Fruit fly (Drosophila melanogaster) whole organism, embryonic: ENCODE results near the gene mthl12.

Experiments used
- B-H1 ChIP-seq: fragments of 200-800 bp; sonication (Bioruptor generic); IDR thresholded peaks from 3 replicates; pipeline ENCODE4 v1.3.6; 2022; ENCODE audit warnings: missing biosample characterization, missing genetic modification characterization
- CG13287 ChIP-seq: fragments of 200-800 bp; sonication (Bioruptor generic); IDR thresholded peaks from 2 replicates; pipeline ENCODE4 v1.3.6; 2022; ENCODE audit warnings: missing biosample characterization, missing genetic modification characterization; ENCODE audit not compliant: partially characterized antibody
- CG14441 ChIP-seq: fragments of 200-800 bp; sonication (Bioruptor generic); IDR thresholded peaks from 2 replicates; pipeline ENCODE4 v1.3.6; 2022; ENCODE audit warnings: missing biosample characterization, missing genetic modification characterization
- CG14710 ChIP-seq: fragments of 200-800 bp; sonication (Bioruptor generic); optimal IDR thresholded peaks from 3 replicates; lab custom pipeline; 2019; ENCODE audit warnings: missing biosample characterization, mild to moderate bottlenecking, missing genetic modification characterization, moderate library complexity
- CG17568 ChIP-seq: fragments of 200-800 bp; sonication (Bioruptor generic); optimal IDR thresholded peaks from 2 replicates; lab custom pipeline; 2018; ENCODE audit warnings: missing biosample characterization, mild to moderate bottlenecking, missing genetic modification characterization, moderate library complexity
- CG17829 ChIP-seq: fragments of 200-800 bp; optimal IDR thresholded peaks from 2 replicates; lab custom pipeline; 2019; ENCODE audit warnings: missing biosample characterization, mild to moderate bottlenecking, missing genetic modification characterization, moderate library complexity
- CG3407 ChIP-seq: fragments of 200-800 bp; sonication (Bioruptor generic); optimal IDR thresholded peaks from 2 replicates; lab custom pipeline; 2018; ENCODE audit warnings: missing biosample characterization, mild to moderate bottlenecking, missing genetic modification characterization
- CG42726 ChIP-seq: fragments of 200-800 bp; sonication (Bioruptor generic); IDR thresholded peaks from 2 replicates; pipeline ENCODE4 v1.3.6; 2022; ENCODE audit warnings: missing biosample characterization, missing genetic modification characterization; ENCODE audit not compliant: partially characterized antibody
- CG4404 ChIP-seq: fragments of 200-800 bp; sonication (Bioruptor generic); IDR thresholded peaks from 2 replicates; pipeline ENCODE4 v1.3.6; 2022; ENCODE audit warnings: missing biosample characterization, missing genetic modification characterization
- CG6765 ChIP-seq: fragments of 200-800 bp; sonication (Bioruptor generic); optimal IDR thresholded peaks from 3 replicates; lab custom pipeline; 2017; ENCODE audit warnings: missing biosample characterization, mild to moderate bottlenecking, missing genetic modification characterization
- CG6813 ChIP-seq: fragments of 200-800 bp; sonication (Bioruptor generic); optimal IDR thresholded peaks from 2 replicates; lab custom pipeline; 2017; ENCODE audit warnings: missing biosample characterization, missing genetic modification characterization, mild to moderate bottlenecking, moderate library complexity, missing genetic modification reagents
- CG7839 ChIP-seq: fragments of 200-800 bp; sonication (Bioruptor generic); optimal IDR thresholded peaks from 3 replicates; lab custom pipeline; 2018; ENCODE audit warnings: missing biosample characterization, mild to moderate bottlenecking, missing genetic modification characterization, moderate library complexity
- CG9876 ChIP-seq: fragments of 200-800 bp; sonication (Bioruptor generic); optimal IDR thresholded peaks from 2 replicates; lab custom pipeline; 2016; ENCODE audit warnings: missing biosample characterization, missing genetic modification characterization
- Camta ChIP-seq: fragments of 200-800 bp; sonication (Bioruptor generic); optimal IDR thresholded peaks from 2 replicates; lab custom pipeline; 2016; ENCODE audit warnings: missing biosample characterization, missing genetic modification characterization
- D19A ChIP-seq: fragments of 200-800 bp; optimal IDR thresholded peaks from 3 replicates; lab custom pipeline; 2019; ENCODE audit warnings: missing biosample characterization, mild to moderate bottlenecking, missing genetic modification characterization, moderate library complexity
- Dbx ChIP-seq: fragments of 200-800 bp; sonication (Bioruptor generic); IDR thresholded peaks from 3 replicates; pipeline ENCODE4 v1.3.6; 2022; ENCODE audit warnings: missing biosample characterization, missing genetic modification characterization
- Dek ChIP-seq: fragments of 200-800 bp; sonication (Bioruptor generic); optimal IDR thresholded peaks from 3 replicates; lab custom pipeline; 2019; ENCODE audit warnings: missing biosample characterization, mild to moderate bottlenecking, missing genetic modification characterization, moderate library complexity
- Doc3 ChIP-seq: fragments of 200-800 bp; sonication (Bioruptor generic); IDR thresholded peaks from 3 replicates; pipeline ENCODE4 v1.3.6; 2022; ENCODE audit warnings: missing biosample characterization, missing genetic modification characterization; ENCODE audit not compliant: partially characterized antibody
- Dp ChIP-seq: fragments of 200-800 bp; sonication (Bioruptor generic); optimal IDR thresholded peaks from 2 replicates; lab custom pipeline; 2018; ENCODE audit warnings: missing biosample characterization, mild to moderate bottlenecking, missing genetic modification characterization, moderate library complexity
- E2f1 ChIP-seq: fragments of 200-800 bp; sonication (Bioruptor generic); IDR thresholded peaks from 2 replicates; pipeline ENCODE4 v1.3.6; 2022; ENCODE audit warnings: missing biosample characterization, missing genetic modification characterization
- HLH4C ChIP-seq: fragments of 200-800 bp; sonication (Bioruptor generic); IDR thresholded peaks from 3 replicates; pipeline ENCODE4 v1.3.6; 2022; ENCODE audit warnings: missing biosample characterization, missing genetic modification characterization; ENCODE audit not compliant: partially characterized antibody
- Lim3 ChIP-seq: fragments of 200-800 bp; sonication (Bioruptor generic); IDR thresholded peaks from 2 replicates; pipeline ENCODE4 v1.3.6; 2022; ENCODE audit warnings: missing biosample characterization, missing genetic modification characterization
- NC2α ChIP-seq: fragments of 200-800 bp; sonication (Bioruptor generic); optimal IDR thresholded peaks from 2 replicates; lab custom pipeline; 2016; ENCODE audit warnings: missing biosample characterization, missing genetic modification characterization
- Nf-YA ChIP-seq: fragments of 200-800 bp; sonication (Bioruptor generic); IDR thresholded peaks from 2 replicates; pipeline ENCODE4 v1.3.6; 2022; ENCODE audit warnings: missing biosample characterization, missing genetic modification characterization
- NfI ChIP-seq: fragments of 200-800 bp; sonication (Bioruptor generic); optimal IDR thresholded peaks from 3 replicates; lab custom pipeline; 2018; ENCODE audit warnings: missing biosample characterization, mild to moderate bottlenecking, missing genetic modification characterization, moderate library complexity
- Ssrp ChIP-seq: fragments of 200-800 bp; sonication (Bioruptor generic); optimal IDR thresholded peaks from 2 replicates; lab custom pipeline; 2018; ENCODE audit warnings: missing biosample characterization, mild to moderate bottlenecking, missing genetic modification characterization, moderate library complexity
- ase ChIP-seq: fragments of 200-800 bp; sonication (Bioruptor generic); IDR thresholded peaks from 3 replicates; pipeline ENCODE4 v1.3.6; 2022; ENCODE audit warnings: missing biosample characterization, missing genetic modification characterization
- cato ChIP-seq: fragments of 200-800 bp; sonication (Bioruptor generic); optimal IDR thresholded peaks from 2 replicates; lab custom pipeline; 2016; ENCODE audit warnings: missing biosample characterization, missing genetic modification characterization, borderline replicate concordance
- crp ChIP-seq, 2 experiments: fragments of 200-800 bp; sonication (Bioruptor generic); optimal IDR thresholded peaks; 2 replicates in 1 of 2; 3 replicates in 1 of 2; lab custom pipeline; 2017; ENCODE audit warnings: missing biosample characterization in 2 of 2, missing genetic modification characterization in 2 of 2, mild to moderate bottlenecking in 1 of 2, moderate library complexity in 1 of 2
- danr ChIP-seq: fragments of 200-800 bp; sonication (Bioruptor generic); IDR thresholded peaks from 2 replicates; pipeline ENCODE4 v1.3.6; 2022; ENCODE audit warnings: missing biosample characterization, missing genetic modification characterization
- emc ChIP-seq: fragments of 200-800 bp; sonication (Bioruptor generic); optimal IDR thresholded peaks from 2 replicates; lab custom pipeline; 2016; ENCODE audit warnings: missing biosample characterization, missing genetic modification characterization
- grau ChIP-seq: fragments of 200-800 bp; optimal IDR thresholded peaks from 3 replicates; lab custom pipeline; 2019; ENCODE audit warnings: missing biosample characterization, mild to moderate bottlenecking, missing genetic modification characterization, moderate library complexity
- gsb ChIP-seq: fragments of 200-800 bp; sonication (Bioruptor generic); IDR thresholded peaks from 2 replicates; pipeline ENCODE4 v1.3.6; 2022; ENCODE audit warnings: missing biosample characterization, missing genetic modification characterization
- gsb-n ChIP-seq: fragments of 200-800 bp; sonication (Bioruptor generic); optimal IDR thresholded peaks from 3 replicates; lab custom pipeline; 2018; ENCODE audit warnings: missing biosample characterization, mild to moderate bottlenecking, missing genetic modification characterization
- hbn ChIP-seq: fragments of 200-800 bp; sonication (Bioruptor generic); IDR thresholded peaks from 2 replicates; pipeline ENCODE4 v1.3.6; 2022; ENCODE audit warnings: missing biosample characterization, missing genetic modification characterization; ENCODE audit not compliant: partially characterized antibody
- mld ChIP-seq: fragments of 200-800 bp; sonication (Bioruptor generic); IDR thresholded peaks from 3 replicates; pipeline ENCODE4 v1.3.6; 2022; ENCODE audit warnings: missing biosample characterization, missing genetic modification characterization; ENCODE audit not compliant: partially characterized antibody
- oc ChIP-seq: fragments of 200-800 bp; sonication (Bioruptor generic); optimal IDR thresholded peaks from 2 replicates; lab custom pipeline; 2018; ENCODE audit warnings: missing biosample characterization, mild to moderate bottlenecking, missing genetic modification characterization, moderate library complexity
- pita ChIP-seq: fragments of 200-800 bp; sonication (Bioruptor generic); optimal IDR thresholded peaks from 2 replicates; lab custom pipeline; 2017; ENCODE audit warnings: missing biosample characterization, mild to moderate bottlenecking, missing genetic modification characterization
- ranshi ChIP-seq: fragments of 200-800 bp; sonication (Bioruptor generic); IDR thresholded peaks from 2 replicates; pipeline ENCODE4 v1.3.6; 2022; ENCODE audit warnings: missing biosample characterization, missing genetic modification characterization
- schlank ChIP-seq: fragments of 200-800 bp; sonication (Bioruptor generic); optimal IDR thresholded peaks from 2 replicates; lab custom pipeline; 2018; ENCODE audit warnings: missing biosample characterization, mild to moderate bottlenecking, missing genetic modification characterization
- seq ChIP-seq: fragments of 200-800 bp; sonication (Bioruptor generic); IDR thresholded peaks from 2 replicates; pipeline ENCODE4 v1.3.6; 2022; ENCODE audit warnings: missing biosample characterization, missing genetic modification characterization
- shn ChIP-seq: fragments of 200-800 bp; sonication (Bioruptor generic); optimal IDR thresholded peaks from 3 replicates; lab custom pipeline; 2016; ENCODE audit warnings: missing biosample characterization, missing genetic modification characterization
- slbo ChIP-seq: fragments of 200-800 bp; sonication (Bioruptor generic); IDR thresholded peaks from 2 replicates; pipeline ENCODE4 v1.3.6; 2022; ENCODE audit warnings: missing biosample characterization, missing genetic modification characterization
- tna ChIP-seq: fragments of 200-800 bp; sonication (Bioruptor generic); IDR thresholded peaks from 2 replicates; pipeline ENCODE4 v1.3.6; 2022; ENCODE audit warnings: missing biosample characterization, missing genetic modification characterization; ENCODE audit not compliant: partially characterized antibody
- trem ChIP-seq: fragments of 200-800 bp; optimal IDR thresholded peaks from 3 replicates; lab custom pipeline; 2019; ENCODE audit warnings: missing biosample characterization, mild to moderate bottlenecking, missing genetic modification characterization, moderate library complexity
- wor ChIP-seq: fragments of 200-800 bp; sonication (Bioruptor generic); IDR thresholded peaks from 2 replicates; pipeline ENCODE4 v1.3.6; 2022; ENCODE audit warnings: missing biosample characterization, missing genetic modification characterization
- zf30C ChIP-seq: fragments of 200-800 bp; sonication (Bioruptor generic); optimal IDR thresholded peaks from 3 replicates; lab custom pipeline; 2018; ENCODE audit warnings: missing biosample characterization, mild to moderate bottlenecking, missing genetic modification characterization

mthl12 gene

dm6 chr3R:13364175-13365174 lies 11.0 kb downstream of the mthl12 start, which contains the start of gene Dic1 (continued):
- TF ChIP-seq gsb (GFP tag; lab: Robert Waterston, UW), result peak; percentile 75
- TF ChIP-seq gsb-n (tag; lab: Kevin White, UChicago), result peak; percentile 93
- peak; percentile 53; the same call in 1 of the 3 replicates for TF ChIP-seq HLH4C (GFP tag; lab: Robert Waterston, UW)
- TF ChIP-seq Dbx, result peak; percentile 96
- TF ChIP-seq Dek (tag; lab: Kevin White, UChicago), result peak; percentile 96
- peak; percentile 84 for TF ChIP-seq CG17568
- peak; percentile 89 for TF ChIP-seq oc (tag; lab: Kevin White, UChicago)
- TF ChIP-seq CG6765 (GFP tag; lab: Kevin White, UChicago), result peak; percentile 94
- TF ChIP-seq ase (GFP tag; lab: Robert Waterston, UW), result peak; percentile 78; the same call in 2 of the 3 replicates
- TF ChIP-seq shn (GFP tag; lab: Kevin White, UChicago), result peak; percentile 86
- TF ChIP-seq crp (GFP tag; optimal IDR thresholded peaks at IDR 0.05; lab: Kevin White, UChicago), result peak in 1 of 2 experiments; percentile 59
- TF ChIP-seq Ssrp (tag; lab: Kevin White, UChicago), result peak; percentile 97
- TF ChIP-seq Camta (GFP tag; lab: Kevin White, UChicago), result peak; percentile 95
- TF ChIP-seq danr (GFP tag; lab: Robert Waterston, UW), result peak; percentile 85
- peak; percentile 91 for TF ChIP-seq schlank (tag; lab: Kevin White, UChicago)
- TF ChIP-seq B-H1, result peak; percentile 82
- TF ChIP-seq CG14710 (tag; lab: Kevin White, UChicago), result peak; percentile 98
- TF ChIP-seq pita (GFP tag; lab: Kevin White, UChicago), result no peak
- no peak for TF ChIP-seq Dp (GFP tag; lab: Kevin White, UChicago)
- peak; percentile 78 for TF ChIP-seq NC2α (GFP tag; lab: Kevin White, UChicago)
- TF ChIP-seq cato (GFP tag; lab: Kevin White, UChicago), result peak; percentile 92
- TF ChIP-seq D19A (tag; lab: Kevin White, UChicago), result peak; percentile 95
- peak; percentile 93 for TF ChIP-seq slbo (GFP tag; lab: Robert Waterston, UW)
- peak; percentile 89 for TF ChIP-seq ranshi (GFP tag; lab: Robert Waterston, UW)
- TF ChIP-seq CG9876 (GFP tag; lab: Kevin White, UChicago), result peak; percentile 84
- TF ChIP-seq CG7839 (tag; lab: Kevin White, UChicago), result peak; percentile 98
- peak; percentile 96 for TF ChIP-seq grau (tag; lab: Kevin White, UChicago)
- no peak for TF ChIP-seq mld (GFP tag; lab: Robert Waterston, UW)
- peak; percentile 82 for TF ChIP-seq CG4404 (GFP tag; lab: Robert Waterston, UW)
- TF ChIP-seq hbn (GFP tag; lab: Robert Waterston, UW), result no peak
- peak; percentile 90 for TF ChIP-seq zf30C
- peak; percentile 93 for TF ChIP-seq CG3407 (GFP tag; lab: Kevin White, UChicago)
- peak; percentile 94 for TF ChIP-seq CG17829 (tag; lab: Kevin White, UChicago)
- peak; percentile 91 for TF ChIP-seq seq (GFP tag; lab: Robert Waterston, UW)
- TF ChIP-seq CG42726, result peak; percentile 51; the same call in 1 of the 2 replicates
- TF ChIP-seq emc (GFP tag; lab: Kevin White, UChicago), result peak; percentile 84
- peak; percentile 89 for TF ChIP-seq CG14441 (GFP tag; lab: Robert Waterston, UW)
- TF ChIP-seq CG6813, result peak; percentile 93
- TF ChIP-seq E2f1 (GFP tag; lab: Robert Waterston, UW), result peak; percentile 88
- peak; percentile 74 for TF ChIP-seq Lim3 (GFP tag; lab: Robert Waterston, UW)
- TF ChIP-seq tna, result peak; percentile 52; the same call in 1 of the 2 replicates
- peak; percentile 92 for TF ChIP-seq trem
- peak; percentile 91 for TF ChIP-seq wor
- TF ChIP-seq Doc3 (GFP tag; lab: Robert Waterston, UW), result no peak
- TF ChIP-seq Nf-YA (GFP tag; lab: Robert Waterston, UW), result peak; percentile 85
- TF ChIP-seq NfI (GFP tag; lab: Kevin White, UChicago), result peak; percentile 97
- peak; percentile 52; the same call in 1 of the 2 replicates for TF ChIP-seq CG13287
